Fruit fly (Drosophila melanogaster) whole organism, embryonic: ENCODE data around the gene CG3655.
A peak's percentile ranks its signal among the peaks of the same experiment; 100 is the strongest.

Experiments
- CG10267 ChIP-seq: fragments of 200-800 bp; sonication (Bioruptor generic); optimal IDR thresholded peaks from 2 replicates; lab custom pipeline; 2018; ENCODE audit warnings: missing biosample characterization, mild to moderate bottlenecking, missing genetic modification characterization, moderate library complexity
- CG11696 ChIP-seq: fragments of 200-800 bp; sonication (Bioruptor generic); IDR thresholded peaks from 2 replicates; pipeline ENCODE4 v1.3.6; 2022; ENCODE audit warnings: missing biosample characterization, missing genetic modification characterization
- CG12071 ChIP-seq: fragments of 200-800 bp; sonication (Bioruptor generic); optimal IDR thresholded peaks from 3 replicates; lab custom pipeline; 2018; ENCODE audit warnings: missing biosample characterization, mild to moderate bottlenecking, missing genetic modification characterization
- CG13624 ChIP-seq: fragments of 200-800 bp; sonication (Bioruptor generic); optimal IDR thresholded peaks from 2 replicates; lab custom pipeline; 2016; ENCODE audit warnings: missing biosample characterization, missing genetic modification characterization
- CG15479 ChIP-seq: fragments of 200-800 bp; sonication (Bioruptor generic); optimal IDR thresholded peaks from 3 replicates; lab custom pipeline; 2019; ENCODE audit warnings: missing biosample characterization, mild to moderate bottlenecking, missing genetic modification characterization, moderate library complexity
- CG15696 ChIP-seq: fragments of 200-800 bp; sonication (Bioruptor generic); optimal IDR thresholded peaks from 2 replicates; lab custom pipeline; 2019; ENCODE audit warnings: missing biosample characterization, mild to moderate bottlenecking, missing genetic modification characterization, moderate library complexity
- CG17359 ChIP-seq: fragments of 200-800 bp; sonication (Bioruptor generic); optimal IDR thresholded peaks from 3 replicates; lab custom pipeline; 2018; ENCODE audit warnings: missing biosample characterization, mild to moderate bottlenecking, missing genetic modification characterization, moderate library complexity
- CG31441 ChIP-seq: fragments of 200-800 bp; sonication (Bioruptor generic); IDR thresholded peaks from 2 replicates; pipeline ENCODE4 v1.3.6; 2022; ENCODE audit warnings: missing biosample characterization, missing genetic modification characterization
- CG3847 ChIP-seq: fragments of 200-800 bp; sonication (Bioruptor generic); IDR thresholded peaks from 2 replicates; pipeline ENCODE4 v1.3.6; 2022; ENCODE audit warnings: missing biosample characterization, missing genetic modification characterization
- CG4328 ChIP-seq: fragments of 200-800 bp; sonication (Bioruptor generic); optimal IDR thresholded peaks from 3 replicates; lab custom pipeline; 2017; ENCODE audit warnings: missing biosample characterization, missing genetic modification reagents, missing genetic modification characterization
- CG4854 ChIP-seq: fragments of 200-800 bp; sonication (Bioruptor generic); optimal IDR thresholded peaks from 2 replicates; lab custom pipeline; 2016; ENCODE audit warnings: missing biosample characterization, missing genetic modification characterization, inconsistent platforms
- CG7372 ChIP-seq: fragments of 200-800 bp; sonication (Bioruptor generic); IDR thresholded peaks from 2 replicates; pipeline ENCODE4 v1.3.6; 2022; ENCODE audit warnings: missing biosample characterization, missing genetic modification characterization
- CG7745 ChIP-seq: fragments of 200-800 bp; sonication (Bioruptor generic); optimal IDR thresholded peaks from 2 replicates; lab custom pipeline; 2018; ENCODE audit warnings: missing biosample characterization, mild to moderate bottlenecking, missing genetic modification characterization, moderate library complexity
- CG7987 ChIP-seq: fragments of 200-800 bp; sonication (Bioruptor generic); optimal IDR thresholded peaks from 2 replicates; lab custom pipeline; 2018; ENCODE audit warnings: missing biosample characterization, mild to moderate bottlenecking, missing genetic modification characterization, moderate library complexity
- Dip2 ChIP-seq: fragments of 200-800 bp; sonication (Bioruptor generic); IDR thresholded peaks from 2 replicates; pipeline ENCODE4 v1.3.6; 2022; ENCODE audit warnings: missing biosample characterization, missing genetic modification characterization
- ERR ChIP-seq: fragments of 200-800 bp; sonication (Bioruptor generic); optimal IDR thresholded peaks from 2 replicates; lab custom pipeline; 2016; ENCODE audit warnings: missing biosample characterization, missing genetic modification characterization
- Ets65A ChIP-seq: fragments of 200-800 bp; sonication (Bioruptor generic); peaks from one replicate; lab custom pipeline; 2016; ENCODE audit warnings: missing biosample characterization, missing genetic modification characterization
- HLH54F ChIP-seq: fragments of 200-800 bp; sonication (Bioruptor generic); optimal IDR thresholded peaks from 3 replicates; lab custom pipeline; 2016; ENCODE audit warnings: missing biosample characterization, missing genetic modification characterization
- Lpt ChIP-seq: fragments of >200 bp; optimal IDR thresholded peaks from 2 replicates; lab custom pipeline; 2018; ENCODE audit warnings: missing biosample characterization, missing genetic modification characterization
- NK7.1 ChIP-seq: fragments of 200-800 bp; sonication (Bioruptor generic); optimal IDR thresholded peaks from 3 replicates; lab custom pipeline; 2016; ENCODE audit warnings: missing biosample characterization, missing genetic modification characterization
- Neu2 ChIP-seq: fragments of 200-800 bp; sonication (Bioruptor generic); optimal IDR thresholded peaks from 3 replicates; lab custom pipeline; 2016; ENCODE audit warnings: missing biosample characterization, missing genetic modification characterization, borderline replicate concordance
- Side ChIP-seq: fragments of 200-800 bp; sonication (Bioruptor generic); optimal IDR thresholded peaks from 2 replicates; lab custom pipeline; 2016; ENCODE audit warnings: missing biosample characterization, missing genetic modification characterization
- Sry-β ChIP-seq: fragments of 200-800 bp; sonication (Bioruptor generic); optimal IDR thresholded peaks from 2 replicates; lab custom pipeline; 2018; ENCODE audit warnings: missing biosample characterization, mild to moderate bottlenecking, missing genetic modification characterization, moderate library complexity
- Trl ChIP-seq, 3 experiments: fragments of >200 bp in 2 of 3; fragments of 200-800 bp in 1 of 3; sonication (Bioruptor generic) in 1 of 3; optimal IDR thresholded peaks; 2 replicates in 1 of 3; 3 replicates in 2 of 3; lab custom pipeline; 2016 to 2017; ENCODE audit warnings: missing biosample characterization in 1 of 3, missing genetic modification characterization in 1 of 3
- abd-A ChIP-seq: fragments of 200-800 bp; sonication (Bioruptor generic); optimal IDR thresholded peaks from 3 replicates; lab custom pipeline; 2019; ENCODE audit warnings: missing biosample characterization, mild to moderate bottlenecking, missing genetic modification characterization, moderate library complexity
- ac ChIP-seq: fragments of 200-800 bp; sonication (Bioruptor generic); optimal IDR thresholded peaks from 3 replicates; lab custom pipeline; 2017; ENCODE audit warnings: missing biosample characterization, mild to moderate bottlenecking, missing genetic modification characterization
- ara ChIP-seq: fragments of 200-800 bp; sonication (Bioruptor generic); IDR thresholded peaks from 2 replicates; pipeline ENCODE4 v1.3.6; 2022; ENCODE audit warnings: missing biosample characterization, missing genetic modification characterization
- ato ChIP-seq: fragments of 200-800 bp; sonication (Bioruptor generic); IDR thresholded peaks from 2 replicates; pipeline ENCODE4 v1.3.6; 2022; ENCODE audit warnings: missing biosample characterization, missing genetic modification characterization; ENCODE audit not compliant: partially characterized antibody
- az2 ChIP-seq: fragments of 200-800 bp; sonication (Bioruptor generic); optimal IDR thresholded peaks from 3 replicates; lab custom pipeline; 2016; ENCODE audit warnings: missing biosample characterization, missing genetic modification characterization
- bcd ChIP-seq: fragments of 200-800 bp; sonication (Bioruptor generic); optimal IDR thresholded peaks from 2 replicates; lab custom pipeline; 2017; ENCODE audit warnings: missing biosample characterization, mild to moderate bottlenecking, missing genetic modification characterization
- bsh ChIP-seq, 2 experiments: fragments of 200-800 bp; sonication (Bioruptor generic); optimal IDR thresholded peaks; 2 replicates each; lab custom pipeline; 2017 to 2018; ENCODE audit warnings: mild to moderate bottlenecking in 2 of 2, missing biosample characterization in 2 of 2, missing genetic modification characterization in 2 of 2, moderate library complexity in 1 of 2
- cas ChIP-seq: fragments of 200-800 bp; sonication (Bioruptor generic); IDR thresholded peaks from 2 replicates; pipeline ENCODE4 v1.3.6; 2022; ENCODE audit warnings: missing biosample characterization, missing genetic modification characterization
- chm ChIP-seq: fragments of 200-800 bp; sonication (Bioruptor generic); IDR thresholded peaks from 2 replicates; pipeline ENCODE4 v1.3.6; 2022; ENCODE audit warnings: missing biosample characterization, missing genetic modification characterization
- ci ChIP-seq: fragments of 200-800 bp; sonication (Bioruptor generic); IDR thresholded peaks from 3 replicates; pipeline ENCODE4 v1.3.6; 2022; ENCODE audit warnings: missing biosample characterization, missing genetic modification characterization
- da ChIP-seq: fragments of 200-800 bp; sonication (Bioruptor generic); optimal IDR thresholded peaks from 2 replicates; lab custom pipeline; 2016; ENCODE audit warnings: missing biosample characterization, missing genetic modification characterization
- dati ChIP-seq: fragments of 200-800 bp; sonication (Bioruptor generic); IDR thresholded peaks from 2 replicates; pipeline ENCODE4 v1.3.6; 2022; ENCODE audit warnings: missing biosample characterization, missing genetic modification characterization
- ind ChIP-seq: fragments of 200-800 bp; sonication (Bioruptor generic); optimal IDR thresholded peaks from 3 replicates; lab custom pipeline; 2016; ENCODE audit warnings: missing biosample characterization, missing genetic modification characterization
- maf-S ChIP-seq: fragments of 200-800 bp; sonication (Bioruptor generic); optimal IDR thresholded peaks from 2 replicates; lab custom pipeline; 2016; ENCODE audit warnings: missing biosample characterization, missing genetic modification characterization
- onecut ChIP-seq: fragments of 200-800 bp; sonication (Bioruptor generic); IDR thresholded peaks from 2 replicates; pipeline ENCODE4 v1.3.6; 2022; ENCODE audit warnings: missing biosample characterization, missing genetic modification characterization
- p53 ChIP-seq: fragments of 200-800 bp; sonication (Bioruptor generic); optimal IDR thresholded peaks from 2 replicates; lab custom pipeline; 2016; ENCODE audit warnings: missing biosample characterization, missing genetic modification characterization
- pum ChIP-seq: fragments of 200-800 bp; sonication (Bioruptor generic); optimal IDR thresholded peaks from 2 replicates; lab custom pipeline; 2016; ENCODE audit warnings: missing biosample characterization, missing genetic modification characterization
- salm ChIP-seq: fragments of 200-800 bp; sonication (Bioruptor generic); optimal IDR thresholded peaks from 2 replicates; lab custom pipeline; 2018; ENCODE audit warnings: missing biosample characterization, mild to moderate bottlenecking, missing genetic modification characterization
- scrt ChIP-seq: fragments of 200-800 bp; sonication (Bioruptor generic); optimal IDR thresholded peaks from 2 replicates; lab custom pipeline; 2018; ENCODE audit warnings: missing biosample characterization, mild to moderate bottlenecking, missing genetic modification characterization, moderate library complexity
- sna ChIP-seq: fragments of 200-800 bp; sonication (Bioruptor generic); IDR thresholded peaks from 2 replicates; pipeline ENCODE4 v1.3.6; 2022; ENCODE audit warnings: missing biosample characterization, missing genetic modification characterization; ENCODE audit not compliant: partially characterized antibody
- stc ChIP-seq: fragments of 200-800 bp; sonication (Bioruptor generic); IDR thresholded peaks from 2 replicates; pipeline ENCODE4 v1.3.6; 2022; ENCODE audit warnings: missing biosample characterization, missing genetic modification characterization
- vfl ChIP-seq: fragments of 200-800 bp; sonication (Bioruptor generic); optimal IDR thresholded peaks from 2 replicates; lab custom pipeline; 2016; ENCODE audit warnings: missing biosample characterization, missing genetic modification characterization
- wdn ChIP-seq: fragments of 200-800 bp; sonication (Bioruptor generic); IDR thresholded peaks from 2 replicates; pipeline ENCODE4 v1.3.6; 2022; ENCODE audit warnings: missing biosample characterization, missing genetic modification characterization
- zf30C ChIP-seq: fragments of 200-800 bp; sonication (Bioruptor generic); optimal IDR thresholded peaks from 3 replicates; lab custom pipeline; 2018; ENCODE audit warnings: missing biosample characterization, mild to moderate bottlenecking, missing genetic modification characterization
- zfh1 ChIP-seq: fragments of 200-800 bp; sonication (Bioruptor generic); IDR thresholded peaks from 3 replicates; pipeline ENCODE4 v1.3.6; 2022; ENCODE audit warnings: missing biosample characterization, missing genetic modification characterization

The CG3655 gene

dm6 chrX:1134053-1135005 lies at the start of gene CG3655:
Gene CG3655, minus strand, starts transcription at chrX:1134896.
- no peak for TF ChIP-seq CG3847 (GFP tag; lab: Robert Waterston, UW)
- no peak for TF ChIP-seq dati (GFP tag; lab: Robert Waterston, UW)
- TF ChIP-seq ato (GFP tag; lab: Robert Waterston, UW), result no peak
- no peak for TF ChIP-seq zfh1 (GFP tag; lab: Robert Waterston, UW)
- no peak for TF ChIP-seq salm (tag; lab: Kevin White, UChicago)
- no peak for TF ChIP-seq Dip2 (GFP tag; lab: Robert Waterston, UW)
- TF ChIP-seq Trl (optimal IDR thresholded peaks at IDR 0.05; lab: Kevin White, UChicago), result peak; percentile 27 to 72
- no peak for TF ChIP-seq Trl (GFP tag; optimal IDR thresholded peaks at IDR 0.05; lab: Kevin White, UChicago)
- TF ChIP-seq maf-S (GFP tag; lab: Kevin White, UChicago), result no peak
- no peak for TF ChIP-seq CG10267
- TF ChIP-seq onecut, result no peak
- no peak for TF ChIP-seq Lpt (GFP tag; lab: Kevin White, UChicago)
- TF ChIP-seq bsh (GFP tag; optimal IDR thresholded peaks at IDR 0.05; lab: Kevin White, UChicago), result no peak
- no peak for TF ChIP-seq CG11696 (GFP tag; lab: Robert Waterston, UW)
- TF ChIP-seq NK7.1 (GFP tag; lab: Kevin White, UChicago), result no peak
- TF ChIP-seq CG31441 (GFP tag; lab: Robert Waterston, UW), result no peak
- TF ChIP-seq ind (GFP tag; lab: Kevin White, UChicago), result no peak
- TF ChIP-seq CG4328 (GFP tag; lab: Kevin White, UChicago), result no peak
- no peak for TF ChIP-seq ci (GFP tag; lab: Robert Waterston, UW)
- TF ChIP-seq ac, result no peak
- no peak for TF ChIP-seq CG17359
- TF ChIP-seq pum, result no peak
- no peak for TF ChIP-seq scrt (GFP tag; lab: Kevin White, UChicago)
- 0 out of 2 replicates have a peak, but pooled peaks have one; percentile 20 for TF ChIP-seq stc (GFP tag; lab: Robert Waterston, UW)
- TF ChIP-seq CG12071 (GFP tag; lab: Kevin White, UChicago), result no peak
- TF ChIP-seq vfl (GFP tag; lab: Kevin White, UChicago), result no peak
- TF ChIP-seq p53 (GFP tag; lab: Kevin White, UChicago), result no peak
- no peak for TF ChIP-seq Sry-β (GFP tag; lab: Kevin White, UChicago)
- no peak for TF ChIP-seq CG7372 (GFP tag; lab: Robert Waterston, UW)
- TF ChIP-seq CG7987 (GFP tag; lab: Kevin White, UChicago), result no peak
- TF ChIP-seq CG15696 (tag; lab: Kevin White, UChicago), result no peak
- peak; percentile 48 for TF ChIP-seq zf30C (GFP tag; lab: Kevin White, UChicago)
- TF ChIP-seq az2 (GFP tag; lab: Kevin White, UChicago), result no peak
- TF ChIP-seq abd-A, result no peak
- TF ChIP-seq bcd (GFP tag; lab: Kevin White, UChicago), result no peak
- no peak for TF ChIP-seq wdn (GFP tag; lab: Robert Waterston, UW)
- no peak for TF ChIP-seq ERR
- no peak for TF ChIP-seq Neu2 (GFP tag; lab: Kevin White, UChicago)
- TF ChIP-seq Side (GFP tag; lab: Kevin White, UChicago), result no peak
- TF ChIP-seq sna (GFP tag; lab: Robert Waterston, UW), result no peak
- TF ChIP-seq CG7745, result no peak
- TF ChIP-seq HLH54F (GFP tag; lab: Kevin White, UChicago), result no peak
- TF ChIP-seq cas (GFP tag; lab: Robert Waterston, UW), result no peak
- no peak for TF ChIP-seq da (GFP tag; lab: Kevin White, UChicago)
- peak; percentile 2 for TF ChIP-seq Ets65A
- TF ChIP-seq ara, result no peak
- 0 out of 2 replicates have a peak, but pooled peaks have one; percentile 48 for TF ChIP-seq chm
- TF ChIP-seq CG4854 (GFP tag; lab: Kevin White, UChicago), result no peak
- TF ChIP-seq CG13624 (GFP tag; lab: Kevin White, UChicago), result no peak
- TF ChIP-seq CG15479, result peak; percentile 55
